Worm (Caenorhabditis elegans): ENCODE results near the gene srd-31.

ce11 chrV:7598269-7598668 is 36.3 kb downstream of the srd-31 start, which contains the start of gene C50E3.7:
- no peak for TF ChIP-seq ama-1 (optimal IDR thresholded peaks at IDR 0.05)
- TF ChIP-seq snpc-4 (tag; optimal IDR thresholded peaks at IDR 0.05): no peak
- no peak for TF ChIP-seq zag-1 (tag; optimal IDR thresholded peaks at IDR 0.05)

Measured in whole organism, L2 larva.